Worm (Caenorhabditis elegans) whole organism, mixed stage, embryonic: ENCODE measurements around the gene hex-5.
A peak's percentile ranks its signal among the peaks of the same experiment; 100 is the strongest.

ENCODE experiments used
- M03D4.4 ChIP-seq: sonication (generic microtip); optimal IDR thresholded peaks from 2 replicates; lab custom pipeline; 2017; ENCODE audit warnings: mild to moderate bottlenecking, missing genetic modification characterization, missing compliant biosample characterization
- bed-3 ChIP-seq: fragments of 200-800 bp; sonication (Bioruptor generic); optimal IDR thresholded peaks from 3 replicates; lab custom pipeline; 2018; ENCODE audit warnings: mild to moderate bottlenecking, missing genetic modification characterization, moderate library complexity, missing compliant biosample characterization
- blmp-1 ChIP-seq: fragments of 150-350 bp; optimal IDR thresholded peaks from 2 replicates; lab custom pipeline; 2014; ENCODE audit warnings: missing biosample characterization, missing genetic modification characterization
- ceh-39 ChIP-seq: fragments of 150-350 bp; optimal IDR thresholded peaks from 2 replicates; lab custom pipeline; 2014; ENCODE audit warnings: missing biosample characterization, missing genetic modification characterization
- ceh-43 ChIP-seq: fragments of 200-800 bp; sonication (Bioruptor generic); optimal IDR thresholded peaks from 2 replicates; lab custom pipeline; 2018; ENCODE audit warnings: mild to moderate bottlenecking, missing genetic modification characterization, moderate library complexity, missing compliant biosample characterization
- ceh-83 ChIP-seq: fragments of 200-800 bp; sonication (Bioruptor generic); optimal IDR thresholded peaks from 2 replicates; lab custom pipeline; 2018; ENCODE audit warnings: mild to moderate bottlenecking, missing genetic modification characterization, missing compliant biosample characterization
- ces-1 ChIP-seq: fragments of 150-350 bp; optimal IDR thresholded peaks from 2 replicates; lab custom pipeline; 2014; ENCODE audit warnings: missing biosample characterization, missing genetic modification reagents, missing genetic modification characterization
- cnd-1 ChIP-seq: fragments of 200-800 bp; sonication (Bioruptor generic); optimal IDR thresholded peaks from 2 replicates; lab custom pipeline; 2018; ENCODE audit warnings: mild to moderate bottlenecking, missing genetic modification characterization, missing compliant biosample characterization
- drap-1 ChIP-seq: fragments of 200-800 bp; sonication (Bioruptor generic); optimal IDR thresholded peaks from 3 replicates; lab custom pipeline; 2018; ENCODE audit warnings: mild to moderate bottlenecking, missing genetic modification characterization, missing compliant biosample characterization
- elt-1 ChIP-seq: sonication (generic microtip); optimal IDR thresholded peaks from 2 replicates; lab custom pipeline; 2017; ENCODE audit warnings: missing genetic modification characterization, mild to moderate bottlenecking, missing compliant biosample characterization, antibody characterized with exemption, moderate library complexity, borderline replicate concordance; ENCODE audit not compliant: insufficient read depth
- elt-3 ChIP-seq: fragments of 150-350 bp; optimal IDR thresholded peaks from 2 replicates; lab custom pipeline; 2014; ENCODE audit warnings: missing biosample characterization, missing genetic modification characterization
- flh-1 ChIP-seq: fragments of 200-800 bp; sonication (Bioruptor generic); optimal IDR thresholded peaks from 2 replicates; lab custom pipeline; 2018; ENCODE audit warnings: mild to moderate bottlenecking, missing genetic modification characterization, moderate library complexity, missing compliant biosample characterization
- ham-2 ChIP-seq: fragments of 200-800 bp; sonication (Bioruptor generic); optimal IDR thresholded peaks from 2 replicates; lab custom pipeline; 2018; ENCODE audit warnings: mild to moderate bottlenecking, missing genetic modification characterization, missing compliant biosample characterization
- hlh-1 ChIP-seq: fragments of 150-350 bp; optimal IDR thresholded peaks from 2 replicates; lab custom pipeline; 2014; ENCODE audit warnings: missing biosample characterization, missing genetic modification reagents, missing genetic modification characterization
- lin-13 ChIP-seq: fragments of 150-350 bp; optimal IDR thresholded peaks from 2 replicates; lab custom pipeline; 2014; ENCODE audit warnings: missing biosample characterization, missing genetic modification characterization
- lin-32 ChIP-seq: fragments of 200-800 bp; sonication (Bioruptor generic); optimal IDR thresholded peaks from 2 replicates; lab custom pipeline; 2018; ENCODE audit warnings: mild to moderate bottlenecking, missing genetic modification characterization, missing compliant biosample characterization
- lsy-2 ChIP-seq: fragments of 150-350 bp; optimal IDR thresholded peaks from 2 replicates; lab custom pipeline; 2014; ENCODE audit warnings: missing biosample characterization, missing genetic modification characterization
- mab-5 ChIP-seq: fragments of 150-350 bp; optimal IDR thresholded peaks from 2 replicates; lab custom pipeline; 2014; ENCODE audit warnings: missing biosample characterization, missing genetic modification characterization
- mep-1 ChIP-seq: fragments of 150-350 bp; optimal IDR thresholded peaks from 2 replicates; lab custom pipeline; 2017; ENCODE audit warnings: missing biosample characterization, missing genetic modification reagents, missing genetic modification characterization, inconsistent platforms
- mls-2 ChIP-seq: sonication (generic microtip); optimal IDR thresholded peaks from 2 replicates; lab custom pipeline; 2016; ENCODE audit warnings: mild to moderate bottlenecking, missing genetic modification characterization, moderate library complexity, missing compliant biosample characterization
- nhr-12 ChIP-seq: fragments of 150-350 bp; optimal IDR thresholded peaks from 2 replicates; lab custom pipeline; 2014; ENCODE audit warnings: missing biosample characterization, missing genetic modification characterization
- nhr-2 ChIP-seq: fragments of 150-350 bp; optimal IDR thresholded peaks from 2 replicates; lab custom pipeline; 2014; ENCODE audit warnings: missing biosample characterization, missing genetic modification characterization
- nhr-237 ChIP-seq: fragments of 150-350 bp; optimal IDR thresholded peaks from 2 replicates; lab custom pipeline; 2014; ENCODE audit warnings: missing biosample characterization, missing genetic modification characterization
- nhr-28 ChIP-seq: fragments of 150-350 bp; optimal IDR thresholded peaks from 2 replicates; lab custom pipeline; 2014; ENCODE audit warnings: missing biosample characterization, missing genetic modification characterization
- nhr-76 ChIP-seq: sonication (generic microtip); optimal IDR thresholded peaks from 2 replicates; lab custom pipeline; 2017; ENCODE audit warnings: missing biosample characterization, missing genetic modification characterization
- pha-4 ChIP-seq: fragments of 150-350 bp; optimal IDR thresholded peaks from 2 replicates; lab custom pipeline; 2018; ENCODE audit warnings: missing biosample characterization, missing genetic modification reagents, missing genetic modification characterization
- sem-2 ChIP-seq: fragments of 200-800 bp; sonication (Bioruptor generic); optimal IDR thresholded peaks from 2 replicates; lab custom pipeline; 2018; ENCODE audit warnings: mild to moderate bottlenecking, missing genetic modification characterization, missing compliant biosample characterization
- snpc-4 ChIP-seq: fragments of 150-350 bp; optimal IDR thresholded peaks from 2 replicates; lab custom pipeline; 2014; ENCODE audit warnings: missing biosample characterization, missing genetic modification characterization
- sptf-1 ChIP-seq: sonication (generic microtip); optimal IDR thresholded peaks from 2 replicates; lab custom pipeline; 2017; ENCODE audit warnings: mild to moderate bottlenecking, missing genetic modification characterization, moderate library complexity, missing compliant biosample characterization
- tbx-8 ChIP-seq: fragments of 200-800 bp; sonication (Bioruptor generic); optimal IDR thresholded peaks from 2 replicates; lab custom pipeline; 2018; ENCODE audit warnings: mild to moderate bottlenecking, missing genetic modification characterization, moderate library complexity, missing compliant biosample characterization
- unc-120 ChIP-seq: sonication (generic microtip); optimal IDR thresholded peaks from 2 replicates; lab custom pipeline; 2017; ENCODE audit warnings: missing genetic modification characterization, missing compliant biosample characterization; ENCODE audit not compliant: poor library complexity, severe bottlenecking
- unc-39 ChIP-seq: fragments of 150-350 bp; optimal IDR thresholded peaks from 2 replicates; lab custom pipeline; 2014; ENCODE audit warnings: missing biosample characterization, missing genetic modification characterization
- unc-62 ChIP-seq: fragments of 150-350 bp; optimal IDR thresholded peaks from 2 replicates; lab custom pipeline; 2014; ENCODE audit warnings: missing biosample characterization, missing genetic modification reagents, missing genetic modification characterization
- zip-8 ChIP-seq: fragments of 150-350 bp; optimal IDR thresholded peaks from 2 replicates; lab custom pipeline; 2014; ENCODE audit warnings: missing biosample characterization, missing genetic modification characterization
- ztf-11 ChIP-seq: fragments of 150-350 bp; optimal IDR thresholded peaks from 2 replicates; lab custom pipeline; 2014; ENCODE audit warnings: missing biosample characterization, missing genetic modification characterization

Gene hex-5

DNA sequence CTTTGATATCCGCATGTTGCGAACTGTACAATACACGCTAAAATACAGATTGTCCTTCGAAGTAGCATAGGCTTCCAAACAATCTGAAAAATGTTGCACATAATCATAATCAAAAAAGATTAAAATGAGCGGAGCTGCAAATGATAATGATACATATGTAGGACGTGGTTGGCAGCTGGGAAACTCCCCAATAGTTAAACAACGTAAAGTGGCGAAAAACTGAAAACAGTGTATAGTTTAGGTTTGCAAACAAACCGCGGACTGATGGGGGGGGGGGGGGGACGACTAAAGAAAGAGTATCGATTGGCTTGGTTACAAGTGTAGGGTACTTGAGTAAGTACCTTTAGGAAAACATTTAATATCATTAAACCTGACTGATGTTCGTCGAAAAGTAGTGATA lies at the start of gene hex-5:
hex-5 (minus strand) TSS at position 101 of the 400 bp plus-strand sequence.
- TF ChIP-seq sptf-1 (tag; lab: Kevin White, UChicago) = no peak

DNA sequence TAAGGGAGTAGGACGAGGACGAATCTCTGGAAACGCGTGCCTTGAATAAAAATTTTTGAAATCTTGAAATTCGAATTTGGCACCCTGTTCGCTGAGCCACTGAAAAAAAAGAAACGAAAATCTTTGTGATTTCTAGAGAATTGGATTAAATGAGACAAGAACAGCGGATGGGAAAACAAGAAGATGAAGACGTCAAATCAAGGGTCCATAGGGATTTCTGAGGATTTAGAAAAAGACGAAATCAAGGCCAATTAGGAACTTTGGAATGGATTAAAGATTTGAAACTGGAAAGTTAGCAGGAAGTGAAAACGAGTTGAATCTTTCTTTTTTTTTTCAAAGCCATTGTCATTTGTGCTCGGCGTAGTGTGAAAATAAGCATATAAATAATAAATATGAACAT lies 49.5 kb upstream of the hex-5 start, which contains the start of gene pag-3:
pag-3 (minus strand) TSS at position 101 of the 400 bp plus-strand sequence.
- TF ChIP-seq ceh-39 (tag; lab: Kevin White, UChicago) = no peak
- TF ChIP-seq nhr-12 (tag; lab: Kevin White, UChicago) = no peak
- no peak for TF ChIP-seq mls-2
- no peak for TF ChIP-seq mep-1 (tag; lab: Kevin White, UChicago)
- TF ChIP-seq mab-5 = no peak
- TF ChIP-seq M03D4.4 = no peak
- no peak for TF ChIP-seq lin-13 (tag; lab: Kevin White, UChicago)
- TF ChIP-seq, all 35 proteins: peak for 0

DNA sequence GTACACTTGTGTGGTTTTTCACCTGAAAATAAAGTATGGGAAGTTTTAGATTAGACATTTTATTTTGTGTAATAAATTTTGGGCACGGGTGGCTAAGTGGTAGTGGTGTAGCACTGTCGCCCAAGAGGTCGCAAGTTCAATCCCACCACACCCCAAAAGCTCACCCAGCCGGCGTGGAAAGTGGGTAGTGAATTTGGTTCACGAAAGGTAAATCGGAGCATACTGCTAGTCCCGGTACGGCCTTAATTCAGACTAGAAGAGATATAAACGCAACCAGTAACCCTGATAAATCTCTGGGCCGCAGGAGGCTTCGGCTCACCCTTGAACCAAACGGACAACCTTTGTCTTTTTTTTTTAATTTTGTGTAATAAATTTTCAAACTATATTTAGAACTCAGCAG lies 46.7 kb upstream of the hex-5 start:
- TF ChIP-seq pha-4 (tag; lab: Kevin White, UChicago) (no peak), mls-2 (no peak), lsy-2 (tag; lab: Kevin White, UChicago) (no peak), unc-39 (no peak), nhr-237 (no peak), sptf-1 (tag; lab: Kevin White, UChicago) (no peak), ceh-39 (tag; lab: Kevin White, UChicago) (no peak), bed-3 (GFP tag; lab: Kevin White, UChicago) (no peak), ces-1 (GFP tag; lab: Kevin White, UChicago) (no peak)

DNA sequence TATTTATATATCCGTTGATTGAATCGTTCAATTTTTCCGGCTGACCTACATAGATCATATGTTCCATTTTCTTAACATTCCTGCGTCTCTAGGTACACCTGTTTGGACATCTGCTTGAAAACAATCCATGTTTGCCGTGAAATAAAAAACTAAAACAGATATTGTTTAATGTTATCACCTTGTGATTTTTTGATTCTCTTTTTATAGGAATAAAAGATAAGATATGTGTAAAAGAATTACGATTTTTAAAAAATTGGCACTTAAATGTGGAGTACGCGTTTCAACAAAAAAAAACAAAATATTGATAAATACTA lies 42.3 kb upstream of the hex-5 start:
- TF ChIP-seq ces-1 (GFP tag; lab: Kevin White, UChicago) = no peak
- TF ChIP-seq M03D4.4 = no peak
- TF ChIP-seq lin-32 (GFP tag; lab: Kevin White, UChicago) = no peak
- TF ChIP-seq pha-4 (tag; lab: Kevin White, UChicago) = no peak
- TF ChIP-seq unc-62 = no peak
- no peak for TF ChIP-seq nhr-237

DNA sequence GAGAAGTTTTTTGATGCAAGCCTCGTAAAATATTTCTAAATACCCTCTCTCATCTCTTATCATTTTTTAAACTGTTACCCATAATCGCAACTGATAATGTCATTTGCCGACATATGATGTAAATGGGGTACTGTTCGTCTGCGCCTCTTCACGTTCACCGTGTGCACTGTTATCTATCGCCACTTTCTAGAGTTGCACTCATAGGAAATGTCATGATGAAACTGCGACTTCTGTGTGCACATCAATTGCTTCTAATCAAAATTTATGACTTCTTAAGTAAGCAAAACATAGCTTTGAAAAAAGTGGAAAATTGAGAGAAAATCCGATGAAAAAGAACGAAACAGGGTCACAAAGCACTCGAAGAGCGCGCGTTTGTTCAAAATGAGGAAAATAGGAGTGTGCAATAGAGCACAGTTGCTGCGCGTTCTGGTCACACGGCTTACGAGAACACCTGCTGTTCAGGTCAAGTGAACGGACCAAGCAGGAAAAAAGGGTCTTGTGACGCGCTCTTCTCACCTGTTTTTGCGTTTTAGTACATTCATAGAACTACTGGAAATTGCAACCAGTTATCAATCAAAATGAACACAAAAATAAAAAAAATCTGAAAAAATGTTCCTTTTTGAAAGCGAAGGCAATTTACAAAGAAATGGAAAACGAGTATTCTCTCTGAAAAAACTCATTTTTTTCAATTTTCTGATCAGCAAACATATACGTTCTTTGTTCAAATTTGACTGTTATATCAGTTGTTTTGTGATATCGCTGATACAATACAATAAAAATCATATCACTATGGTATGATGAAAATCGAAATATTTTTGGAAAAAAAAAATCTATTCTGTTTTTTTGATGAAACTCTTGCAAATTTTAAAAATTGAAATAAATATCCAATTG lies 41.6 kb upstream of the hex-5 start:
- TF ChIP-seq zip-8 (tag; lab: Kevin White, UChicago) = no peak
- no peak for TF ChIP-seq sem-2 (GFP tag; lab: Kevin White, UChicago)
- TF ChIP-seq snpc-4 (tag; lab: Kevin White, UChicago) = no peak
- TF ChIP-seq nhr-2 (tag; lab: Kevin White, UChicago) = peak; percentile 45
- no peak for TF ChIP-seq bed-3 (GFP tag; lab: Kevin White, UChicago)
- no peak for TF ChIP-seq nhr-12 (tag; lab: Kevin White, UChicago)
- no peak for TF ChIP-seq ceh-83 (GFP tag; lab: Kevin White, UChicago)
- TF ChIP-seq unc-62 = no peak
- TF ChIP-seq unc-39 = no peak
- no peak for TF ChIP-seq nhr-28 (tag; lab: Kevin White, UChicago)
- TF ChIP-seq M03D4.4 = no peak
- TF ChIP-seq ztf-11 (tag; lab: Kevin White, UChicago) = no peak
- TF ChIP-seq unc-120 = no peak
- no peak for TF ChIP-seq mab-5
- no peak for TF ChIP-seq mls-2
- TF ChIP-seq mep-1 (tag; lab: Kevin White, UChicago) = no peak
- no peak for TF ChIP-seq nhr-76 (tag; lab: Kevin White, UChicago)
- TF ChIP-seq ceh-39 (tag; lab: Kevin White, UChicago) = no peak
- TF ChIP-seq cnd-1 (tag; lab: Kevin White, UChicago) = peak; percentile 48
- TF ChIP-seq tbx-8 (GFP tag; lab: Kevin White, UChicago) = no peak
- TF ChIP-seq ceh-43 = no peak
- no peak for TF ChIP-seq elt-3 (tag; lab: Kevin White, UChicago)
- no peak for TF ChIP-seq blmp-1 (tag; lab: Kevin White, UChicago)
- TF ChIP-seq lin-13 (tag; lab: Kevin White, UChicago) = peak; percentile 53
- TF ChIP-seq elt-1 (tag; lab: Kevin White, UChicago) = no peak
- TF ChIP-seq hlh-1 (tag; lab: Kevin White, UChicago) = peak; percentile 84
- peak; percentile 44 for TF ChIP-seq lin-32 (GFP tag; lab: Kevin White, UChicago)
- no peak for TF ChIP-seq ces-1 (GFP tag; lab: Kevin White, UChicago)
- TF ChIP-seq nhr-237 = no peak
- TF ChIP-seq lsy-2 (tag; lab: Kevin White, UChicago) = no peak
- TF ChIP-seq drap-1 (GFP tag; lab: Kevin White, UChicago) = no peak
- no peak for TF ChIP-seq pha-4 (tag; lab: Kevin White, UChicago)
- peak; percentile 4 for TF ChIP-seq ham-2
- peak; percentile 12 for TF ChIP-seq sptf-1 (tag; lab: Kevin White, UChicago)
- no peak for TF ChIP-seq flh-1
- TF ChIP-seq, all 35 proteins: peak for 7
